Fruit fly (Drosophila melanogaster): ENCODE data around the gene Ids.

dm6 chr3L:3352516-3352915 is 25.6 kb upstream of the Ids start:
- TF ChIP-seq Met (GFP tag; optimal IDR thresholded peaks at IDR 0.05) (no peak), achi (GFP tag; optimal IDR thresholded peaks at IDR 0.05) (no peak)
